Fruit fly (Drosophila melanogaster) whole organism: ENCODE data around the gene sima.

Experiments
- CG8478 ChIP-seq: fragments of >200 bp; optimal IDR thresholded peaks from 2 replicates; lab custom pipeline; 2018; ENCODE audit warnings: inconsistent platforms
- Dll ChIP-seq: fragments of >200 bp; optimal IDR thresholded peaks from 2 replicates; lab custom pipeline; 2017
- EcR ChIP-seq, 2 experiments: fragments of >200 bp; optimal IDR thresholded peaks; 2 replicates each; lab custom pipeline; 2017; ENCODE audit warnings: missing biosample characterization in 2 of 2, missing genetic modification characterization in 2 of 2, missing genetic modification reagents in 2 of 2
- psq ChIP-seq: fragments of >200 bp; optimal IDR thresholded peaks from 2 replicates; lab custom pipeline; 2017

DNA sequence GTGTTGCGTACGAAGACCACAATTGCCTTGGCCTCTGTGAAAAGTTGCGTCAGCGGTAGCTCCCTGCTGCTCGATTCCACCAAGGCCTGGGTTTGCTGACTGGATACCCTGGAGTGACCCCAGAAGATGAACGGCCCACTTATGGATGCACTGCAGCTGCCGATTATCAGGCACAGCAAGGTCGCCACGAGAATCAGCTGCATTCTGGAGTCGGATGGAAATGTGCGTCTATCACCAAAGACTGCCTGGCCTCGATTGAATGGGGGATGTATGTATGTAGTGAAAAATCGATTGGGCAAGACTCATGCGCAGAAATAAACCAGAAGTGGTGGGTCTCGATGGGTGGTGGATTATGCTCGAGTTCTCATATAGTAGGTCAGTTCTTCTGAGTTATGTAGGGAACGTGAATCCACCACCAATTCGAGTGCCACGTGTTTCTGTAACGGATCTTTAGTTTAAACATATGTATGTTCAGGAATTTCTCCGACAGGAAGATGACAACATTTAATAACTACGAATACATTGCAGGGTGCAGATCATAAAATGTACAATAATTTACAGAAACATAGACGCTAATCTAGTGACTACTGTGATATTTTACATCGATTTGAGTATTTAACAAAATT is 108.2 kb downstream of the sima start, which contains the start of gene VhaAC45RP:
- TF ChIP-seq EcR (GFP tag; optimal IDR thresholded peaks at IDR 0.05; lab: Kevin White, UChicago) (no peak), psq (no peak), CG8478 (lab: Kevin White, UChicago) (no peak), Dll (lab: Kevin White, UChicago) (no peak)
